Fruit fly (Drosophila melanogaster) whole organism, embryonic: ENCODE results near the gene Tehao.

Source experiments
- C15 ChIP-seq: fragments of 200-800 bp; sonication (Bioruptor generic); IDR thresholded peaks from 3 replicates; pipeline ENCODE4 v1.3.6; 2022; ENCODE audit warnings: missing biosample characterization, missing genetic modification characterization
- CG13624 ChIP-seq: fragments of 200-800 bp; sonication (Bioruptor generic); optimal IDR thresholded peaks from 2 replicates; lab custom pipeline; 2016; ENCODE audit warnings: missing biosample characterization, missing genetic modification characterization
- CG13775 ChIP-seq: fragments of 200-800 bp; sonication (Bioruptor generic); optimal IDR thresholded peaks from 3 replicates; lab custom pipeline; 2017; ENCODE audit warnings: missing biosample characterization, mild to moderate bottlenecking, missing genetic modification characterization
- CG1529 ChIP-seq: fragments of 200-800 bp; sonication (Bioruptor generic); optimal IDR thresholded peaks from 3 replicates; lab custom pipeline; 2018; ENCODE audit warnings: missing biosample characterization, missing genetic modification characterization
- CG15479 ChIP-seq: fragments of 200-800 bp; sonication (Bioruptor generic); optimal IDR thresholded peaks from 3 replicates; lab custom pipeline; 2019; ENCODE audit warnings: missing biosample characterization, mild to moderate bottlenecking, missing genetic modification characterization, moderate library complexity
- CG16863 ChIP-seq: fragments of 200-800 bp; sonication (Bioruptor generic); optimal IDR thresholded peaks from 3 replicates; lab custom pipeline; 2016; ENCODE audit warnings: missing biosample characterization, missing genetic modification characterization
- CG18262 ChIP-seq: fragments of 200-800 bp; optimal IDR thresholded peaks from 3 replicates; lab custom pipeline; 2019; ENCODE audit warnings: missing biosample characterization, mild to moderate bottlenecking, missing genetic modification characterization, moderate library complexity
- CG31224 ChIP-seq: fragments of 200-800 bp; sonication (Bioruptor generic); IDR thresholded peaks from 2 replicates; pipeline ENCODE4 v1.3.6; 2022; ENCODE audit warnings: missing biosample characterization, missing genetic modification characterization
- CG33557 ChIP-seq: fragments of 200-800 bp; sonication (Bioruptor generic); optimal IDR thresholded peaks from 2 replicates; lab custom pipeline; 2019; ENCODE audit warnings: missing biosample characterization, mild to moderate bottlenecking, missing genetic modification characterization, moderate library complexity
- CG5245 ChIP-seq: fragments of 200-800 bp; sonication (Bioruptor generic); optimal IDR thresholded peaks from 3 replicates; lab custom pipeline; 2016; ENCODE audit warnings: missing biosample characterization, missing genetic modification characterization
- CG7357 ChIP-seq: fragments of 200-800 bp; sonication (Bioruptor generic); IDR thresholded peaks from 3 replicates; pipeline ENCODE4 v1.3.6; 2022; ENCODE audit warnings: missing biosample characterization, missing genetic modification characterization
- CG9797 ChIP-seq: fragments of 200-800 bp; sonication (Bioruptor generic); optimal IDR thresholded peaks from 3 replicates; lab custom pipeline; 2018; ENCODE audit warnings: missing biosample characterization, mild to moderate bottlenecking, missing genetic modification characterization
- CTCF ChIP-seq: fragments of 200-800 bp; sonication (Bioruptor generic); optimal IDR thresholded peaks from 2 replicates; lab custom pipeline; 2017; ENCODE audit warnings: missing biosample characterization, mild to moderate bottlenecking, missing genetic modification characterization, moderate library complexity
- CrebB ChIP-seq: fragments of 200-800 bp; sonication (Bioruptor generic); optimal IDR thresholded peaks from 3 replicates; lab custom pipeline; 2018; ENCODE audit warnings: missing biosample characterization, mild to moderate bottlenecking, missing genetic modification characterization
- Dbx ChIP-seq: fragments of 200-800 bp; sonication (Bioruptor generic); IDR thresholded peaks from 3 replicates; pipeline ENCODE4 v1.3.6; 2022; ENCODE audit warnings: missing biosample characterization, missing genetic modification characterization
- Dip3 ChIP-seq: fragments of 200-800 bp; sonication (Bioruptor generic); optimal IDR thresholded peaks from 3 replicates; lab custom pipeline; 2016; ENCODE audit warnings: missing biosample characterization, missing genetic modification characterization
- Eip74EF ChIP-seq, 2 experiments: fragments of 200-800 bp in 1 of 2; fragments of >200 bp in 1 of 2; sonication (Bioruptor generic) in 1 of 2; optimal IDR thresholded peaks; 2 replicates each; lab custom pipeline; 2017 to 2019; ENCODE audit warnings: missing biosample characterization in 2 of 2, missing genetic modification characterization in 2 of 2, mild to moderate bottlenecking in 1 of 2, moderate library complexity in 1 of 2
- Fer1 ChIP-seq: fragments of 200-800 bp; sonication (Bioruptor generic); optimal IDR thresholded peaks from 2 replicates; lab custom pipeline; 2017; ENCODE audit warnings: missing biosample characterization, mild to moderate bottlenecking, missing genetic modification characterization
- Fer2 ChIP-seq: fragments of 200-800 bp; sonication (Bioruptor generic); optimal IDR thresholded peaks from 2 replicates; lab custom pipeline; 2018; ENCODE audit warnings: missing biosample characterization, mild to moderate bottlenecking, missing genetic modification characterization, moderate library complexity
- H15 ChIP-seq: fragments of 200-800 bp; sonication (Bioruptor generic); IDR thresholded peaks from 3 replicates; pipeline ENCODE4 v1.3.6; 2022; ENCODE audit warnings: missing biosample characterization, missing genetic modification characterization
- HHEX ChIP-seq: fragments of 200-800 bp; sonication (Bioruptor generic); optimal IDR thresholded peaks from 3 replicates; lab custom pipeline; 2017; ENCODE audit warnings: missing biosample characterization, mild to moderate bottlenecking, missing genetic modification characterization, missing genetic modification reagents
- Hey ChIP-seq: fragments of 200-800 bp; sonication (Bioruptor generic); optimal IDR thresholded peaks from 3 replicates; lab custom pipeline; 2018; ENCODE audit warnings: missing biosample characterization, mild to moderate bottlenecking, missing genetic modification characterization
- MESR4 ChIP-seq: fragments of 200-800 bp; sonication (Bioruptor generic); optimal IDR thresholded peaks from 2 replicates; lab custom pipeline; 2018; ENCODE audit warnings: missing biosample characterization, mild to moderate bottlenecking, missing genetic modification characterization, moderate library complexity
- Mad ChIP-seq: fragments of 200-800 bp; sonication (Bioruptor generic); optimal IDR thresholded peaks from 2 replicates; lab custom pipeline; 2016; ENCODE audit warnings: missing biosample characterization, missing genetic modification characterization
- NK7.1 ChIP-seq: fragments of 200-800 bp; sonication (Bioruptor generic); optimal IDR thresholded peaks from 3 replicates; lab custom pipeline; 2016; ENCODE audit warnings: missing biosample characterization, missing genetic modification characterization
- Nf-YA ChIP-seq: fragments of 200-800 bp; sonication (Bioruptor generic); IDR thresholded peaks from 2 replicates; pipeline ENCODE4 v1.3.6; 2022; ENCODE audit warnings: missing biosample characterization, missing genetic modification characterization
- Oaz ChIP-seq: fragments of 200-800 bp; sonication (Bioruptor generic); IDR thresholded peaks from 2 replicates; pipeline ENCODE4 v1.3.6; 2022; ENCODE audit warnings: missing biosample characterization, missing genetic modification characterization
- Sox100B ChIP-seq: fragments of 200-800 bp; sonication (Bioruptor generic); optimal IDR thresholded peaks from 3 replicates; lab custom pipeline; 2018; ENCODE audit warnings: missing biosample characterization, mild to moderate bottlenecking, missing genetic modification characterization
- TFAM ChIP-seq: fragments of 200-800 bp; sonication (Bioruptor generic); optimal IDR thresholded peaks from 2 replicates; lab custom pipeline; 2017; ENCODE audit warnings: missing biosample characterization, missing genetic modification characterization, inconsistent platforms
- YL-1 ChIP-seq: fragments of 200-800 bp; sonication (Bioruptor generic); optimal IDR thresholded peaks from 3 replicates; lab custom pipeline; 2017; ENCODE audit warnings: missing biosample characterization, mild to moderate bottlenecking, missing genetic modification characterization
- al ChIP-seq: fragments of 200-800 bp; sonication (Bioruptor generic); IDR thresholded peaks from 2 replicates; pipeline ENCODE4 v1.3.6; 2022; ENCODE audit warnings: missing biosample characterization, missing genetic modification characterization
- br ChIP-seq: fragments of >200 bp; optimal IDR thresholded peaks from 2 replicates; lab custom pipeline; 2017
- cato ChIP-seq: fragments of 200-800 bp; sonication (Bioruptor generic); optimal IDR thresholded peaks from 2 replicates; lab custom pipeline; 2016; ENCODE audit warnings: missing biosample characterization, missing genetic modification characterization, borderline replicate concordance
- croc ChIP-seq: fragments of 200-800 bp; sonication (Bioruptor generic); conservative IDR thresholded peaks from 3 replicates; pipeline ENCODE4 v1.3.6; 2022; ENCODE audit warnings: missing biosample characterization, missing genetic modification characterization
- fu2 ChIP-seq: fragments of 200-800 bp; sonication (Bioruptor generic); optimal IDR thresholded peaks from 2 replicates; lab custom pipeline; 2016; ENCODE audit warnings: missing biosample characterization, missing genetic modification characterization
- grau ChIP-seq: fragments of 200-800 bp; optimal IDR thresholded peaks from 3 replicates; lab custom pipeline; 2019; ENCODE audit warnings: missing biosample characterization, mild to moderate bottlenecking, missing genetic modification characterization, moderate library complexity
- gro ChIP-seq: fragments of 200-800 bp; sonication (Bioruptor generic); optimal IDR thresholded peaks from 2 replicates; lab custom pipeline; 2016; ENCODE audit warnings: missing biosample characterization, missing genetic modification characterization
- hbn ChIP-seq: fragments of 200-800 bp; sonication (Bioruptor generic); IDR thresholded peaks from 2 replicates; pipeline ENCODE4 v1.3.6; 2022; ENCODE audit warnings: missing biosample characterization, missing genetic modification characterization; ENCODE audit not compliant: partially characterized antibody
- her ChIP-seq: fragments of 200-800 bp; sonication (Bioruptor generic); optimal IDR thresholded peaks from 2 replicates; lab custom pipeline; 2016; ENCODE audit warnings: missing biosample characterization, missing genetic modification characterization
- ind ChIP-seq: fragments of 200-800 bp; sonication (Bioruptor generic); optimal IDR thresholded peaks from 3 replicates; lab custom pipeline; 2016; ENCODE audit warnings: missing biosample characterization, missing genetic modification characterization
- kay ChIP-seq: fragments of 200-800 bp; sonication (Bioruptor generic); optimal IDR thresholded peaks from 2 replicates; lab custom pipeline; 2016; ENCODE audit warnings: missing biosample characterization, missing genetic modification characterization
- knrl ChIP-seq: fragments of 200-800 bp; sonication (Bioruptor generic); IDR thresholded peaks from 3 replicates; pipeline ENCODE4 v1.3.6; 2022; ENCODE audit warnings: missing biosample characterization, missing genetic modification characterization; ENCODE audit not compliant: partially characterized antibody
- lov ChIP-seq, 2 experiments: fragments of 200-800 bp in 1 of 2; fragments of >200 bp in 1 of 2; sonication (Bioruptor generic) in 1 of 2; IDR thresholded peaks in 1 of 2; optimal IDR thresholded peaks in 1 of 2; 2 replicates in 1 of 2; 3 replicates in 1 of 2; pipeline versions ENCODE4 v1.3.6 to Lab custom; 2017 to 2022; ENCODE audit warnings: missing biosample characterization in 1 of 2, missing genetic modification characterization in 1 of 2
- otp ChIP-seq: fragments of 200-800 bp; sonication (Bioruptor generic); IDR thresholded peaks from 3 replicates; pipeline ENCODE4, ENCODE4 v1.3.6; 2022; ENCODE audit warnings: missing biosample characterization, missing genetic modification characterization
- phol ChIP-seq: fragments of 200-800 bp; sonication (Bioruptor generic); optimal IDR thresholded peaks from 3 replicates; lab custom pipeline; 2018; ENCODE audit warnings: missing biosample characterization, mild to moderate bottlenecking, missing genetic modification characterization, moderate library complexity
- psq ChIP-seq: fragments of 200-800 bp; sonication (Bioruptor generic); optimal IDR thresholded peaks from 2 replicates; lab custom pipeline; 2017; ENCODE audit warnings: missing biosample characterization, missing genetic modification characterization
- tio ChIP-seq: fragments of 200-800 bp; sonication (Bioruptor generic); optimal IDR thresholded peaks from 2 replicates; lab custom pipeline; 2017; ENCODE audit warnings: missing biosample characterization, missing genetic modification characterization, inconsistent platforms
- wdn ChIP-seq: fragments of 200-800 bp; sonication (Bioruptor generic); IDR thresholded peaks from 2 replicates; pipeline ENCODE4 v1.3.6; 2022; ENCODE audit warnings: missing biosample characterization, missing genetic modification characterization
- yki ChIP-seq: fragments of >200 bp; optimal IDR thresholded peaks from 3 replicates; lab custom pipeline; 2018
- zen2 ChIP-seq: fragments of 200-800 bp; sonication (Bioruptor generic); IDR thresholded peaks from 3 replicates; pipeline ENCODE4 v1.3.6; 2022; ENCODE audit warnings: missing biosample characterization, missing genetic modification characterization; ENCODE audit not compliant: partially characterized antibody

Gene Tehao

dm6 chr2L:13414525-13415481 lies 20.6 kb upstream of the Tehao start, which contains the start of the genes CG16956, CG42784 and CG43850 (continued):
- TF ChIP-seq hbn (GFP tag; lab: Robert Waterston, UW) (no peak), H15 (GFP tag; lab: Robert Waterston, UW) (no peak), Mad (GFP tag; lab: Kevin White, UChicago) (peak; percentile 35), CG9797 (GFP tag; lab: Kevin White, UChicago) (no peak), CG33557 (GFP tag; lab: Kevin White, UChicago) (no peak), psq (no peak), TFAM (no peak), lov (optimal IDR thresholded peaks at IDR 0.05; lab: Kevin White, UChicago) (no peak), lov (GFP tag; IDR thresholded peaks at IDR 0.05; lab: Robert Waterston, UW) (peak; percentile 53; the same call in 1 of the 3 replicates), Dbx (GFP tag; lab: Robert Waterston, UW) (no peak), Sox100B (GFP tag; lab: Kevin White, UChicago) (peak; percentile 54), HHEX (GFP tag; lab: Kevin White, UChicago) (peak; percentile 78), phol (tag; lab: Kevin White, UChicago) (no peak), CG13775 (GFP tag; lab: Kevin White, UChicago) (peak; percentile 56), CTCF (GFP tag; lab: Kevin White, UChicago) (peak; percentile 7), zen2 (GFP tag; lab: Robert Waterston, UW) (no peak), Fer2 (peak; percentile 46), Fer1 (GFP tag; lab: Kevin White, UChicago) (peak; percentile 92), Dip3 (GFP tag; lab: Kevin White, UChicago) (no peak), otp (GFP tag; lab: Robert Waterston, UW) (no peak), wdn (no peak), gro (peak; percentile 5), Oaz (GFP tag; lab: Robert Waterston, UW) (no peak), tio (no peak), CG18262 (tag; lab: Kevin White, UChicago) (no peak), kay (GFP tag; lab: Kevin White, UChicago) (no peak), CG31224 (peak; percentile 25; the same call in 1 of the 2 replicates), CG1529 (GFP tag; lab: Kevin White, UChicago) (peak; percentile 12), knrl (GFP tag; lab: Robert Waterston, UW) (no peak), CG5245 (GFP tag; lab: Kevin White, UChicago) (no peak), C15 (GFP tag; lab: Robert Waterston, UW) (no peak), Nf-YA (GFP tag; lab: Robert Waterston, UW) (0 out of 2 replicates have a peak, but pooled peaks have one; percentile 10), NK7.1 (no peak), Eip74EF (GFP tag; optimal IDR thresholded peaks at IDR 0.05; lab: Kevin White, UChicago) (no peak), MESR4 (peak; percentile 11), croc (GFP tag; lab: Robert Waterston, UW) (no peak), YL-1 (GFP tag; lab: Kevin White, UChicago) (peak; percentile 55), CG16863 (no peak), cato (no peak), grau (tag; lab: Kevin White, UChicago) (peak; percentile 57), CG7357 (no peak), her (peak; percentile 42), yki (lab: Kevin White, UChicago) (no peak), br (lab: Kevin White, UChicago) (no peak), CrebB (tag; lab: Kevin White, UChicago) (peak; percentile 85), CG15479 (GFP tag; lab: Kevin White, UChicago) (no peak), CG13624 (GFP tag; lab: Kevin White, UChicago) (peak; percentile 50), al (GFP tag; lab: Robert Waterston, UW) (no peak), Hey (tag; lab: Kevin White, UChicago) (peak; percentile 54), ind (GFP tag; lab: Kevin White, UChicago) (no peak), fu2 (GFP tag; lab: Kevin White, UChicago) (no peak)
